Worm (Caenorhabditis elegans) whole organism, early embryonic: Measurements from ENCODE around the gene mog-4.

Experiments
- B0310.2 ChIP-seq: sonication (generic microtip); optimal IDR thresholded peaks from 2 replicates; lab custom pipeline; 2016; ENCODE audit warnings: mild to moderate bottlenecking, missing genetic modification characterization, missing compliant biosample characterization
- ceh-13 ChIP-seq: fragments of 200-800 bp; sonication (Bioruptor generic); optimal IDR thresholded peaks from 2 replicates; lab custom pipeline; 2018; ENCODE audit warnings: mild to moderate bottlenecking, missing genetic modification characterization, missing compliant biosample characterization
- ets-7 ChIP-seq: sonication (generic microtip); optimal IDR thresholded peaks from 2 replicates; lab custom pipeline; 2016; ENCODE audit warnings: missing genotype, missing genetic modification characterization, missing compliant biosample characterization
- flt-1 ChIP-seq: fragments of 200-800 bp; sonication (Bioruptor generic); IDR thresholded peaks from 2 replicates; pipeline ENCODE4 v1.3.6; 2022; ENCODE audit warnings: missing genetic modification characterization, missing compliant biosample characterization

DNA sequence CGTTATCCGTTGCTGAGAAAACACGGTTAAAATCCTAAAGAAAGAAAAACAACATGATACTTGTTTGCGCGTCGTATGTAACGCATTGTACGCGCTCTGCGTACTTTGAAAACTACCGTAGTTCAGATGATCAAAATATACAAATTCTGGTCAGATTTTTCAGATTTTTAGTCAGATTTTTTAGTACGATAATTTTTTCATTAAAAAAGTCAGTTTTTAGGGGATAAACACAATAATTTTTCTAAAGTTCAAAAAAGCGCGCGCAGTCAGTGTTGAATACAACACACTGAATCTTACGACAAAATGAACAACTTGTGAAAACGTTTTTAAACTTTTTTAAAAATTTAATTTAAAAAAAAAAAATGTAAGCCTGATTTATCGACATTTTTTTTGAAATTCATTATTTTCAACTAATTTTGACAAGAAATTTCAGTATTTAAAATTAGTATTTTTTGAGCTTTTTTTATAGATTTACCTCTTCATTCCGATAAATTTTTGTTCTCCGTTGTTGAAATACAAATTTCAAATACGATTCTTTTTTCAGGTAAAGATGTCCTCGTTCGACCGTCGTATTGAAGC is 37.7 kb downstream of the mog-4 start, which contains the start of gene pot-2:
- no peak for TF ChIP-seq flt-1 (GFP tag; lab: Robert Waterston, UW)
- TF ChIP-seq B0310.2 (tag; lab: Kevin White, UChicago): no peak
- no peak for TF ChIP-seq ceh-13 (GFP tag; lab: Kevin White, UChicago)
- no peak for TF ChIP-seq ets-7 (tag; lab: Kevin White, UChicago)
